Worm (Caenorhabditis elegans) whole organism, midembryonic: ENCODE measurements around the gene srw-103.

Experiments used
- T22C8.4 ChIP-seq: fragments of 200-800 bp; sonication (Bioruptor generic); IDR thresholded peaks from 2 replicates; pipeline ENCODE4 v1.3.6; 2022; ENCODE audit warnings: missing genetic modification characterization, missing compliant biosample characterization
- cog-1 ChIP-seq: sonication (generic microtip); optimal IDR thresholded peaks from 2 replicates; lab custom pipeline; 2016; ENCODE audit warnings: missing genetic modification characterization, missing compliant biosample characterization
- flt-1 ChIP-seq: fragments of 200-800 bp; sonication (Bioruptor generic); IDR thresholded peaks from 2 replicates; pipeline ENCODE4 v1.3.6; 2022; ENCODE audit warnings: missing genetic modification characterization, missing compliant biosample characterization
- klf-2 ChIP-seq: fragments of 200-800 bp; sonication (Bioruptor generic); conservative IDR thresholded peaks from 2 replicates; pipeline ENCODE4 v1.3.6; 2022; ENCODE audit warnings: missing genetic modification reagents, missing genetic modification characterization, missing compliant biosample characterization
- med-1 ChIP-seq: sonication (generic microtip); optimal IDR thresholded peaks from 2 replicates; lab custom pipeline; 2017; ENCODE audit warnings: missing genetic modification characterization, mild to moderate bottlenecking, missing compliant biosample characterization, antibody characterized with exemption, missing genetic modification reagents; ENCODE audit not compliant: insufficient read depth
- ref-1 ChIP-seq: fragments of 200-800 bp; sonication (Bioruptor generic); conservative IDR thresholded peaks from 2 replicates; pipeline ENCODE4 v1.3.6; 2022; ENCODE audit warnings: missing genetic modification reagents, missing genetic modification characterization, missing compliant biosample characterization
- ztf-23 ChIP-seq: fragments of 200-800 bp; sonication (Bioruptor generic); IDR thresholded peaks from 2 replicates; pipeline ENCODE4 v1.3.6; 2022; ENCODE audit warnings: missing genetic modification reagents, missing genetic modification characterization, missing compliant biosample characterization
- ztf-29 ChIP-seq: fragments of 200-800 bp; sonication (Bioruptor generic); IDR thresholded peaks from 2 replicates; pipeline ENCODE4 v1.3.6; 2022; ENCODE audit warnings: missing genetic modification reagents, missing genetic modification characterization, missing compliant biosample characterization

ce11 chrV:1710909-1711308 lies 6.1 kb upstream of the srw-103 start, which contains the start of gene srw-100:
- no peak for TF ChIP-seq T22C8.4 (GFP tag; lab: Robert Waterston, UW)
- no peak for TF ChIP-seq cog-1 (tag; lab: Kevin White, UChicago)
- TF ChIP-seq flt-1 (GFP tag; lab: Robert Waterston, UW) = no peak
- no peak for TF ChIP-seq med-1 (GFP tag; lab: Kevin White, UChicago)
- TF ChIP-seq klf-2 (GFP tag; lab: Robert Waterston, UW) = no peak
- TF ChIP-seq ref-1 (GFP tag; lab: Robert Waterston, UW) = no peak
- no peak for TF ChIP-seq ztf-23 (GFP tag; lab: Robert Waterston, UW)
- no peak for TF ChIP-seq ztf-29 (GFP tag; lab: Robert Waterston, UW)
